Worm (Caenorhabditis elegans): Measurements from ENCODE around the gene dpy-26.

Gene dpy-26

ce11 chrIV:12454115-12454514, 3.0 kb upstream of the dpy-26 start, which contains the start of gene spe-44:
Gene spe-44, minus strand, starts transcription at chrIV:12454215.
- TF ChIP-seq him-1 (tag; optimal IDR thresholded peaks at IDR 0.05): no peak
- TF ChIP-seq W03F9.2 (tag; optimal IDR thresholded peaks at IDR 0.05): no peak
- no peak for TF ChIP-seq dao-5 (tag; optimal IDR thresholded peaks at IDR 0.05)

ce11 chrIV:12445463-12445934, 5.6 kb downstream of the dpy-26 start, which contains the start of gene C25G4.3:
Gene C25G4.3, minus strand, starts transcription at chrIV:12445884.
- TF ChIP-seq him-1 (tag; optimal IDR thresholded peaks at IDR 0.05): no peak
- TF ChIP-seq W03F9.2 (tag; optimal IDR thresholded peaks at IDR 0.05): no peak
- TF ChIP-seq dao-5 (tag; optimal IDR thresholded peaks at IDR 0.05): no peak

- TF ChIP-seq him-1 (tag; optimal IDR thresholded peaks at IDR 0.05): no peak
- TF ChIP-seq dao-5 (tag; optimal IDR thresholded peaks at IDR 0.05): no peak
- no peak for TF ChIP-seq W03F9.2 (tag; optimal IDR thresholded peaks at IDR 0.05)
Measured at ce11 chrIV:12443936-12444335, 7.2 kb downstream of the dpy-26 start, which contains the start of gene C25G4.2. Gene C25G4.2, minus strand, starts transcription at chrIV:12444035.

- TF ChIP-seq dao-5 (tag; optimal IDR thresholded peaks at IDR 0.05) (no peak), him-1 (tag; optimal IDR thresholded peaks at IDR 0.05) (no peak), W03F9.2 (tag; optimal IDR thresholded peaks at IDR 0.05) (no peak)
Measured at ce11 chrIV:12441715-12442114, 9.4 kb downstream of the dpy-26 start, which contains the start of gene C25G4.17. Gene C25G4.17, plus strand, starts transcription at chrIV:12442015.

- TF ChIP-seq W03F9.2 (tag; optimal IDR thresholded peaks at IDR 0.05): no peak
- TF ChIP-seq him-1 (tag; optimal IDR thresholded peaks at IDR 0.05): no peak
- TF ChIP-seq dao-5 (tag; optimal IDR thresholded peaks at IDR 0.05): no peak
Measured at ce11 chrIV:12438359-12438758, 12.8 kb downstream of the dpy-26 start, which contains the start of gene clec-185. Gene clec-185, plus strand, starts transcription at chrIV:12438659.

- TF ChIP-seq dao-5 (tag; optimal IDR thresholded peaks at IDR 0.05): no peak
- no peak for TF ChIP-seq him-1 (tag; optimal IDR thresholded peaks at IDR 0.05)
- no peak for TF ChIP-seq W03F9.2 (tag; optimal IDR thresholded peaks at IDR 0.05)
Measured at ce11 chrIV:12435442-12435841, 15.7 kb downstream of the dpy-26 start, which contains the start of gene irg-4. Gene irg-4, plus strand, starts transcription at chrIV:12435833.

ce11 chrIV:12432340-12432739, 18.8 kb downstream of the dpy-26 start, which contains the start of gene clec-184:
Gene clec-184, plus strand, starts transcription at chrIV:12432640.
- TF ChIP-seq W03F9.2 (tag; optimal IDR thresholded peaks at IDR 0.05): no peak

- TF ChIP-seq dao-5 (tag; optimal IDR thresholded peaks at IDR 0.05) (no peak), W03F9.2 (tag; optimal IDR thresholded peaks at IDR 0.05) (no peak), him-1 (tag; optimal IDR thresholded peaks at IDR 0.05) (no peak)
Measured at ce11 chrIV:12431755-12432154, 19.4 kb downstream of the dpy-26 start.

DNA sequence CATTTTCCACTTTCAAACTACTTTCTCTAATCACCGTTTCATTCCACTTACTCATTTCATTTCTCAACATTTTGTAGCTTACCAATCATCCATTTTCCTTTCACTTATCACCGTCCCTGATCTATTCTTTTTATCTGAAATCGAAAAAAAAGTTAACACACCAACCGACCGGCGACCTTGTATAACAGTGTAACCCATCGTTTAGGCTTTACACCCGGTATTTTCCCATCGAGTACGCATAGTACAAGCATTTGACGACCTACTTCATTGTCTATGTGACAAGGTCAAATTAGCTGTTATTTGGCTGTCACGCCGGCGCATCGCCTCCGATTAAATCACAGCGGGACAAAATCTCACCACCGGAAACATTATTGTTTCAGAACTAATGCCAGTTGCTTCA, 21.6 kb downstream of the dpy-26 start:
- TF ChIP-seq W03F9.2 (tag; optimal IDR thresholded peaks at IDR 0.05): no peak
- TF ChIP-seq dao-5 (tag; optimal IDR thresholded peaks at IDR 0.05): no peak
- no peak for TF ChIP-seq him-1 (tag; optimal IDR thresholded peaks at IDR 0.05)

- TF ChIP-seq him-1 (tag; optimal IDR thresholded peaks at IDR 0.05): no peak
- no peak for TF ChIP-seq W03F9.2 (tag; optimal IDR thresholded peaks at IDR 0.05)
- TF ChIP-seq dao-5 (tag; optimal IDR thresholded peaks at IDR 0.05): no peak
Measured at ce11 chrIV:12428467-12428866, 22.7 kb downstream of the dpy-26 start, which contains the start of gene col-130. Gene col-130, minus strand, starts transcription at chrIV:12428516.

DNA sequence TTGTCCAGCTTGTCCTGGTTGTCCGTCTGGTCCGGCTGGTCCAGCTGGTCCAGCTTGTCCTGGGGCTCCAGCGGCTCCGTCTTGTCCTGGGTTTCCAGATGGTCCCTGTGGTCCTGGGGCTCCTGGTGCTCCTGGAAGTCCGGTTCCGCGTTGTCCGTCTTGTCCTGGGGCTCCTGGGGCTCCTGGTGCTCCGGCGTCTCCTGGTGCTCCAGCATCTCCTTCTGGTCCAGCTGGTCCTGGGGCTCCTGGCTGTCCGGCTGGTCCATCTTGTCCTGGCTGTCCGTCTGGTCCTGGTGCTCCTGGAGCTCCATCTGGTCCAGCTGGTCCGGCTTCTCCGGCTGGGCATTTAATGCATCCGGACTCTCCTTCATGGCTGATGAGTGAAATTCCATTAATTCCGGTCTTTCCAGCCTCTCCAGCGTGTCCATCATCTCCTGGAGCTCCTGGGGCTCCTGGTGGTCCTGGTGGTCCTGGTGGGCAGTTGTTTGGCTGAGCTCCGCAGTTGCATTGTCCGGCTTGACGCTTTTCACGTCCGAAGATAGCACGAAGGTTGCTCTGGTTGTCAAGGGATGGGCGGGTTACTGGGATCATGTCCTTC, 23.3 kb downstream of the dpy-26 start:
- TF ChIP-seq him-1 (tag; optimal IDR thresholded peaks at IDR 0.05) (no peak), W03F9.2 (tag; optimal IDR thresholded peaks at IDR 0.05) (no peak), dao-5 (tag; optimal IDR thresholded peaks at IDR 0.05) (no peak)

DNA sequence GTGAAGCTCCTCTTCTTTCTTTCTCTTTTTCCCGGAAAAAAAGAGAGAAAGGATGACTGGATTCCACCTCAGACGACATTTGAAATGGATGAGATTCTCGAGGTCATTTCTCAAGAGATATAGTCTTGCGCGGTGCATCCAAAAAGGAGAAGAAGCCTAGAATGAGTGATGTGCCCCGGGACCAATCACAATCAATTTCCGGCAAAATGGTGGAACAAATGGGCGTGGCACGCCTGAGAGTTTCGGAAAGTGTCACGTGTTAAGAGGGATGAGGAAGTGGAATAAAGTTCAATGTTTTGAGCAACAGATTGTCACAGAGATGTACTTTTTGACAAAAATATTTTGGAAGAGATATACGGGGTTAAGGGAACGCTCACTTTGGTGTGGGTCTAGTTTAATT, 25.5 kb downstream of the dpy-26 start:
- TF ChIP-seq W03F9.2 (tag; optimal IDR thresholded peaks at IDR 0.05) (no peak), him-1 (tag; optimal IDR thresholded peaks at IDR 0.05) (no peak), dao-5 (tag; optimal IDR thresholded peaks at IDR 0.05) (no peak)

- TF ChIP-seq dao-5 (tag; optimal IDR thresholded peaks at IDR 0.05) (no peak), him-1 (tag; optimal IDR thresholded peaks at IDR 0.05) (no peak), W03F9.2 (tag; optimal IDR thresholded peaks at IDR 0.05) (no peak)
Measured at ce11 chrIV:12420455-12420854, 30.7 kb downstream of the dpy-26 start, which contains the start of gene ugt-65. Gene ugt-65, plus strand, starts transcription at chrIV:12420683.

DNA sequence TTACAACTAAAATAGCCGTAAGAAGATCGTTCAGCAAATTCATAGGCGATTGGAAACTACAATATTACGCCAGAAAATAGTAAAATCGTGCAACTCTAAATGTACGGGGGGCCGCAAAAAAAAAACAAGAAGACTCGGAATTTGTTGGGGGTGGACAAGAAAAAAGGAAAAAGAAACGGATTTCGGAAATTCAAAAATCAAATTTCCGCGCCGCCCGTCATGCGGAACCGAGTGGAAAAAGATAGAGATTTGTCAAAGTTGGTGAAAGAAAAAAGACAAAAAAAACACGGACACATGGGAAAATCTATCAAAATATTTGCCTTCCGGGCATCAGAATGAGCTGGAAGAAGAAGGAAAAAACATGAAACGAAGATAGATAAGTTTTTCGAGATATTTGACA, 31.8 kb downstream of the dpy-26 start:
- no peak for TF ChIP-seq him-1 (tag; optimal IDR thresholded peaks at IDR 0.05)
- TF ChIP-seq dao-5 (tag; optimal IDR thresholded peaks at IDR 0.05): no peak

All from whole organism, L4/young adult.